Worm (Caenorhabditis elegans) whole organism, L4 larva: ENCODE results near the gene C28H8.5.

Source experiments
- daf-16 ChIP-seq, 3 experiments: sonication (generic microtip); optimal IDR thresholded peaks; 2 replicates each; lab custom pipeline; 2016 to 2017; ENCODE audit warnings: missing genetic modification characterization in 3 of 3, missing genetic modification reagents in 3 of 3, mild to moderate bottlenecking in 2 of 3, missing compliant biosample characterization in 2 of 3, missing biosample characterization in 1 of 3, moderate library complexity in 1 of 3
- dmd-9 ChIP-seq: fragments of 200-800 bp; sonication (Bioruptor generic); IDR thresholded peaks from 2 replicates; pipeline ENCODE4 v1.3.6; 2022; ENCODE audit warnings: missing genetic modification reagents, missing genetic modification characterization, missing compliant biosample characterization
- fkh-10 ChIP-seq: fragments of 150-350 bp; optimal IDR thresholded peaks from 2 replicates; lab custom pipeline; 2014; ENCODE audit warnings: missing biosample characterization, missing genetic modification reagents, missing genetic modification characterization
- hif-1 ChIP-seq, 2 experiments: sonication (generic microtip); optimal IDR thresholded peaks; 2 replicates each; lab custom pipeline; 2016 to 2017; ENCODE audit warnings: missing compliant biosample characterization in 2 of 2, missing genetic modification characterization in 2 of 2, missing genetic modification reagents in 2 of 2, missing genotype in 2 of 2, mild to moderate bottlenecking in 1 of 2
- hlh-11 ChIP-seq: fragments of 200-800 bp; sonication (Bioruptor generic); optimal IDR thresholded peaks from 2 replicates; lab custom pipeline; 2018; ENCODE audit warnings: mild to moderate bottlenecking, missing genetic modification characterization, missing compliant biosample characterization
- hlh-30 ChIP-seq: sonication (generic microtip); optimal IDR thresholded peaks from 2 replicates; lab custom pipeline; 2017; ENCODE audit warnings: antibody characterized with exemption, mild to moderate bottlenecking, missing genetic modification characterization, missing compliant biosample characterization; ENCODE audit not compliant: insufficient read depth
- lsy-2 ChIP-seq, 2 experiments: fragments of 150-350 bp in 1 of 2; sonication (generic microtip) in 1 of 2; optimal IDR thresholded peaks; 2 replicates each; lab custom pipeline; 2014 to 2017; ENCODE audit warnings: missing biosample characterization in 2 of 2, missing genetic modification characterization in 2 of 2
- mxl-3 ChIP-seq: fragments of 200-800 bp; sonication (Bioruptor generic); optimal IDR thresholded peaks from 2 replicates; lab custom pipeline; 2018; ENCODE audit warnings: mild to moderate bottlenecking, missing genetic modification characterization, missing compliant biosample characterization
- nhr-102 ChIP-seq: sonication (generic microtip); optimal IDR thresholded peaks from 2 replicates; lab custom pipeline; 2016; ENCODE audit warnings: mild to moderate bottlenecking, missing genetic modification characterization, moderate library complexity, missing compliant biosample characterization
- pqm-1 ChIP-seq: sonication (generic microtip); optimal IDR thresholded peaks from 2 replicates; lab custom pipeline; 2017; ENCODE audit warnings: missing biosample characterization, missing genetic modification characterization
- skn-1 ChIP-seq: fragments of 150-350 bp; optimal IDR thresholded peaks from 2 replicates; lab custom pipeline; 2014; ENCODE audit warnings: missing biosample characterization, missing genetic modification characterization
- spr-1 ChIP-seq: sonication (generic microtip); optimal IDR thresholded peaks from 2 replicates; lab custom pipeline; 2016; ENCODE audit warnings: mild to moderate bottlenecking, missing genetic modification characterization, missing compliant biosample characterization
- zip-2 ChIP-seq: fragments of 150-350 bp; optimal IDR thresholded peaks from 2 replicates; lab custom pipeline; 2014; ENCODE audit warnings: missing biosample characterization, missing genetic modification characterization

The C28H8.5 gene

DNA sequence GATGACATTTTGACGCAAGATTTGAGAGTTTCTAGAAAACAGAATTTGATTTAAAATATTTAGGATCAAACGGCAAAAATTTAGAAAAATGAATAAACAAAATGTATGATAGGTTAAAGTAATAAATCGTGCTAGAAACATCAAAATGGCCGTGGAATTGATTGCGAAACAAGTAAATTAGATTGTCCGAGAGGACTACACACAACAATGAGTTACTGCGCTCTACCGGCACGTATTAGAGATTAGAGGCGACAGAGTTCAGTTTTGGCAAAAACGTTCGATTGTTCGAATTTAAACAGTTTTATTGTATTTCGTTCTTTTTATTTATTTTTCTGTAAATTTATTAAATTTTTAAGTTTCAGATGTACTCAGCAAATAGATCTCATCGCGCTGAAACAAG lies 41.6 kb downstream of the C28H8.5 start, which contains the start of the genes dnc-2 and bcl-7 (continued):
- TF ChIP-seq hif-1 (tag; optimal IDR thresholded peaks at IDR 0.05; lab: Kevin White, UChicago): peak in 1 of 2 experiments; percentile 28
- no peak for TF ChIP-seq pqm-1 (tag; lab: Kevin White, UChicago)
- peak in 1 of 2 experiments; percentile 84 for TF ChIP-seq lsy-2 (tag; optimal IDR thresholded peaks at IDR 0.05; lab: Kevin White, UChicago)

DNA sequence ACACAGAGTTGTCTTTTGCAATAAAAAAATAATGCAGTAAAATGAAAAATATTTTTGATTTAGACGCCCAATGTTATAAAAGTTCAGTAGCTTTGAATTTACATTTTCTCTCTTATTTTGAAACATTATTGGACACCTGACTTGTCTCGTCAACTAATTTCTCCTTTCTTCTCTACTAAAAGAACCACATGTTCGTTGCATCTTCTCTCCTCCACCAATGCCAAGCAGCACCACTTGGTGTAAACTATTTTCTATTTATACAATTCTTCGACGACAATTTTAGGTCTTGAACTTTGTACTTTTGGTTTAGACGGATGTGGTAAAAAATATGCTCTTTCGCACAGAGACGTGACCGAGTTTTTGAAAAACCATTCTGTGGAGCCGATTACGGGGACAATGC lies 46.6 kb downstream of the C28H8.5 start:
- peak; percentile 14 for TF ChIP-seq hlh-30 (tag; lab: Kevin White, UChicago)
- no peak for TF ChIP-seq dmd-9 (GFP tag; lab: Robert Waterston, UW)
- peak in 1 of 2 experiments; percentile 19 for TF ChIP-seq daf-16 (GFP tag; optimal IDR thresholded peaks at IDR 0.05; lab: Kevin White, UChicago)
- TF ChIP-seq daf-16 (tag; optimal IDR thresholded peaks at IDR 0.05; lab: Kevin White, UChicago): no peak
- TF ChIP-seq, all 104 proteins: peak for 2

DNA sequence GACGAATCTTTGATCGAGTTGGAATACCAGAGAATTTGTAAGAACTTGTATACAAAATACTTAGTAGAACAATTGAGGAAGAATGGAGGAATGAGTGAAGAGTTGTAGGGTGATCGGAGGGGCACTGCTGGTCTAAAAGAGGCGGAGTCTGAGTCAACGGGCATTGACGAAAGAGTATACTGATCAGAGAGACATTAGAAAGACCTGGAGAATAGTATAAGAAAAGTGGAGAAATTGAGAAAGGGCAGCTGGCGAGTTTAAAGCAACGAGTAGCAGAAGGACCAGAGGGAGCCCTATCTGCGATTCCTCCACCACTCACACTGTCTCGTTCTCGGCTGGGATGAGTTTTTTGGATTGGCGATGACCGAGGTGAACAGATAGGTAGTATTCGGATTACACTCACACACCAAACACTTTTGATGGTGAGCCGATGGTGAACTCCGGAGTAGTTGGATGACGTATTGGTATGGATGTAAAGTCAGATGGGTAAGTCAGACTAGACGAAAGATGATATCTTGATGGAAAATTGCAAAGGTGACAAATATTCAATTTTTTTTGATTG lies 47.4 kb downstream of the C28H8.5 start, which contains the start of gene EGAP1.5:
Gene EGAP1.5, plus strand, starts transcription at position 289 of the 562 bp plus-strand sequence.
- TF ChIP-seq spr-1 (tag; lab: Kevin White, UChicago): no peak
- no peak for TF ChIP-seq nhr-102 (tag; lab: Kevin White, UChicago)
- TF ChIP-seq skn-1: no peak
- TF ChIP-seq hlh-11: peak; percentile 15
- TF ChIP-seq mxl-3 (GFP tag; lab: Kevin White, UChicago): no peak

DNA sequence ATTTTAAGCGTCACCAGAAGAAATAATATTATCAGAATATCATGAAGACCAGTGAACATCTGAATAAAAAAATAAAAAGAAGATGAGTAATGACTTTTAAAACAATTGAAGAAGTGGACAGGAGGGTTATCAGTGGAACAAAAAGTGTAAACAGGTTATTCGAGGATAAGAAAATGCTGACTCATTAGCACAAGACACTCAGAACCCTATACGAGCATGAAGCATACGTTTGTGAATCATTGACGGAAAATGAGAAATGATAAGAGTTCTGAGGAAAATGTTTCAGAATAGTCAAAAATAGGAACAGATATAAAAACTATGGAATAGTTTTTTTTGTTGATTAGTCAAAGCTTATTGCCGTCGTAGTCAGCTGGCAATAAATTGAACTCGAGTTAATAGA lies 48.7 kb downstream of the C28H8.5 start, which contains the start of gene zmp-1:
Gene zmp-1, minus strand, starts transcription at position 101 of the 400 bp plus-strand sequence.
- TF ChIP-seq daf-16 (GFP tag; optimal IDR thresholded peaks at IDR 0.05; lab: Kevin White, UChicago) (no peak), daf-16 (tag; optimal IDR thresholded peaks at IDR 0.05; lab: Kevin White, UChicago) (peak; percentile 67), zip-2 (tag; lab: Kevin White, UChicago) (no peak)

DNA sequence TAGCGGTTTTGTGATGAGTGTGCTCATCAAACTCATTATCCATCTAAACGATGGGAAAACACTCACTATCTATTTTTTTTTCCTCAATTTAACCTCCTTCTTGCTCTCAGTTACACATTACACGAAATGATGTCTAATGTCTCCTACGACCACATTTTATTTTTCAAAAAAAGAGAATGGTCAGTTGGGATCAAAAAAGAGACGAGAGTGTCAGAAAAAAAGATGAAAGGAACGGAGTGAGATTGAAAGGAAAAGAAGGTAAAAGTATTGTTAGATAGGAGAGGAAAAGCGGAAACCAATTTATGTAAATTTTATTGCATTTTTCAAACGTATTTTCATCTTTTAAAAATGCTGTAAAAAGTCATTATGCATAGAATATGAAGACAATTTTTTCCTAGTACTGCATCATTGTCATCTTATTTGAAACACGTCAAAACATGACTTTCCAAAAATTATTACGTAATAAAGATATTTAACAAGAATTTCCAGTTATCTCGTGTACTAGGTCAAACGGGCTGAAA lies 50.1 kb downstream of the C28H8.5 start:
- TF ChIP-seq hlh-30 (tag; lab: Kevin White, UChicago) (no peak), fkh-10 (GFP tag; lab: Kevin White, UChicago) (peak; percentile 59)
- TF ChIP-seq, all 104 proteins: peak for 1
